Fruit fly (Drosophila melanogaster) whole organism, prepupa: ENCODE data around the gene CG14506.

ENCODE experiments used
- CG10631 ChIP-seq: fragments of 200-800 bp; sonication (Bioruptor generic); optimal IDR thresholded peaks from 2 replicates; lab custom pipeline; 2016; ENCODE audit warnings: missing biosample characterization, missing genetic modification characterization
- CG10669 ChIP-seq: fragments of 200-800 bp; sonication (Bioruptor generic); optimal IDR thresholded peaks from 3 replicates; lab custom pipeline; 2018; ENCODE audit warnings: missing biosample characterization, mild to moderate bottlenecking, missing genetic modification characterization, moderate library complexity
- CG11762 ChIP-seq: fragments of 200-800 bp; sonication (Bioruptor generic); optimal IDR thresholded peaks from 3 replicates; lab custom pipeline; 2016; ENCODE audit warnings: missing biosample characterization, missing genetic modification characterization; ENCODE audit not compliant: insufficient read depth
- CG15336 ChIP-seq: fragments of 200-800 bp; sonication (Bioruptor generic); IDR thresholded peaks from 2 replicates; pipeline ENCODE4 v1.3.6; 2022; ENCODE audit warnings: missing biosample characterization, missing genetic modification characterization
- CG1621 ChIP-seq: fragments of 200-800 bp; sonication (Bioruptor generic); optimal IDR thresholded peaks from 3 replicates; lab custom pipeline; 2018; ENCODE audit warnings: missing biosample characterization, mild to moderate bottlenecking, missing genetic modification characterization
- CG16779 ChIP-seq: fragments of 200-800 bp; sonication (Bioruptor generic); optimal IDR thresholded peaks from 3 replicates; lab custom pipeline; 2017; ENCODE audit warnings: missing biosample characterization, mild to moderate bottlenecking, missing genetic modification characterization
- CG3032 ChIP-seq: fragments of 200-800 bp; optimal IDR thresholded peaks from 2 replicates; lab custom pipeline; 2019; ENCODE audit warnings: missing biosample characterization, mild to moderate bottlenecking, missing genetic modification characterization, moderate library complexity
- CG32006 ChIP-seq: fragments of 200-800 bp; sonication (Bioruptor generic); optimal IDR thresholded peaks from 3 replicates; lab custom pipeline; 2017; ENCODE audit warnings: missing biosample characterization, mild to moderate bottlenecking, missing genetic modification characterization
- CG34406 ChIP-seq: fragments of 200-800 bp; sonication (Bioruptor generic); optimal IDR thresholded peaks from 3 replicates; lab custom pipeline; 2016; ENCODE audit warnings: missing biosample characterization, missing genetic modification characterization
- CG3919 ChIP-seq: fragments of 200-800 bp; sonication (Bioruptor generic); optimal IDR thresholded peaks from 3 replicates; lab custom pipeline; 2016; ENCODE audit warnings: missing biosample characterization, missing genetic modification characterization
- CG6276 ChIP-seq: fragments of 200-800 bp; sonication (Bioruptor generic); optimal IDR thresholded peaks from 2 replicates; lab custom pipeline; 2017; ENCODE audit warnings: missing biosample characterization, mild to moderate bottlenecking, missing genetic modification characterization
- CG6792 ChIP-seq: fragments of 200-800 bp; sonication (Bioruptor generic); optimal IDR thresholded peaks from 3 replicates; lab custom pipeline; 2016; ENCODE audit warnings: missing biosample characterization, missing genetic modification characterization
- CG6808 ChIP-seq: fragments of 200-800 bp; sonication (Bioruptor generic); optimal IDR thresholded peaks from 3 replicates; lab custom pipeline; 2017; ENCODE audit warnings: missing biosample characterization, missing genetic modification characterization, mild to moderate bottlenecking, moderate library complexity, missing genetic modification reagents
- CG6854 ChIP-seq: fragments of 200-800 bp; sonication (Bioruptor generic); optimal IDR thresholded peaks from 2 replicates; lab custom pipeline; 2017; ENCODE audit warnings: missing biosample characterization, mild to moderate bottlenecking, missing genetic modification characterization
- CG9139 ChIP-seq: fragments of 200-800 bp; sonication (Bioruptor generic); optimal IDR thresholded peaks from 3 replicates; lab custom pipeline; 2017; ENCODE audit warnings: missing biosample characterization, mild to moderate bottlenecking, missing genetic modification characterization
- Eip78C ChIP-seq: fragments of 200-800 bp; sonication (Bioruptor generic); peaks from one replicate; lab custom pipeline; 2016; ENCODE audit warnings: missing biosample characterization, missing genetic modification characterization
- Ets21C ChIP-seq: fragments of 200-800 bp; sonication (Bioruptor generic); optimal IDR thresholded peaks from 3 replicates; lab custom pipeline; 2016; ENCODE audit warnings: missing biosample characterization, missing genetic modification characterization
- Ets96B ChIP-seq: fragments of 200-800 bp; optimal IDR thresholded peaks from 2 replicates; lab custom pipeline; 2019; ENCODE audit warnings: missing biosample characterization, mild to moderate bottlenecking, missing genetic modification characterization, moderate library complexity
- Hr39 ChIP-seq: fragments of 200-800 bp; sonication (Bioruptor generic); optimal IDR thresholded peaks from 2 replicates; lab custom pipeline; 2016; ENCODE audit warnings: missing biosample characterization, missing genetic modification characterization
- Hr4 ChIP-seq: fragments of 200-800 bp; sonication (Bioruptor generic); optimal IDR thresholded peaks from 3 replicates; lab custom pipeline; 2016; ENCODE audit warnings: missing biosample characterization, missing genetic modification characterization
- Met ChIP-seq: fragments of 200-800 bp; sonication (Bioruptor generic); optimal IDR thresholded peaks from 3 replicates; lab custom pipeline; 2016; ENCODE audit warnings: missing biosample characterization, missing genetic modification characterization
- Sox102F ChIP-seq: fragments of 200-800 bp; sonication (Bioruptor generic); optimal IDR thresholded peaks from 2 replicates; lab custom pipeline; 2016; ENCODE audit warnings: missing biosample characterization, mild to moderate bottlenecking, missing genetic modification characterization
- Sox14 ChIP-seq: fragments of 200-800 bp; sonication (Bioruptor generic); optimal IDR thresholded peaks from 3 replicates; lab custom pipeline; 2016; ENCODE audit warnings: missing biosample characterization, missing genetic modification characterization
- Sox15 ChIP-seq: fragments of 200-800 bp; sonication (Bioruptor generic); optimal IDR thresholded peaks from 3 replicates; lab custom pipeline; 2016; ENCODE audit warnings: missing biosample characterization, missing genetic modification characterization
- acj6 ChIP-seq: fragments of 200-800 bp; sonication (Bioruptor generic); optimal IDR thresholded peaks from 3 replicates; lab custom pipeline; 2016; ENCODE audit warnings: missing biosample characterization, missing genetic modification characterization
- dac ChIP-seq: fragments of 200-800 bp; sonication (Bioruptor generic); optimal IDR thresholded peaks from 2 replicates; lab custom pipeline; 2017; ENCODE audit warnings: missing biosample characterization, mild to moderate bottlenecking, missing genetic modification characterization
- dsx ChIP-seq: fragments of 200-800 bp; optimal IDR thresholded peaks from 3 replicates; lab custom pipeline; 2019; ENCODE audit warnings: missing biosample characterization, mild to moderate bottlenecking, missing genetic modification characterization, moderate library complexity; ENCODE audit not compliant: poor library complexity, severe bottlenecking
- esn ChIP-seq: fragments of 200-800 bp; sonication (Bioruptor generic); optimal IDR thresholded peaks from 2 replicates; lab custom pipeline; 2016; ENCODE audit warnings: missing biosample characterization, mild to moderate bottlenecking, missing genetic modification characterization, moderate library complexity
- fd59A ChIP-seq: fragments of 200-800 bp; sonication (Bioruptor generic); optimal IDR thresholded peaks from 2 replicates; lab custom pipeline; 2017; ENCODE audit warnings: missing biosample characterization, mild to moderate bottlenecking, missing genetic modification characterization, missing genetic modification reagents
- fkh ChIP-seq: fragments of 200-800 bp; sonication (Bioruptor generic); optimal IDR thresholded peaks from 3 replicates; lab custom pipeline; 2017; ENCODE audit warnings: missing biosample characterization, mild to moderate bottlenecking, missing genetic modification characterization, moderate library complexity
- lz ChIP-seq: fragments of 200-800 bp; sonication (Bioruptor generic); optimal IDR thresholded peaks from 3 replicates; lab custom pipeline; 2016; ENCODE audit warnings: missing biosample characterization, missing genetic modification characterization
- net ChIP-seq: fragments of 200-800 bp; sonication (Bioruptor generic); optimal IDR thresholded peaks from 3 replicates; lab custom pipeline; 2016; ENCODE audit warnings: missing biosample characterization, missing genetic modification characterization
- pdm3 ChIP-seq: fragments of 200-800 bp; sonication (Bioruptor generic); optimal IDR thresholded peaks from 3 replicates; lab custom pipeline; 2016; ENCODE audit warnings: missing biosample characterization, missing genetic modification characterization
- salr ChIP-seq, 2 experiments: fragments of 200-800 bp; sonication (Bioruptor generic); optimal IDR thresholded peaks; 3 replicates each; lab custom pipeline; 2016 to 2018; ENCODE audit warnings: missing biosample characterization in 2 of 2, missing genetic modification characterization in 2 of 2, mild to moderate bottlenecking in 1 of 2
- ss ChIP-seq, 2 experiments: fragments of 200-800 bp; sonication (Bioruptor generic); optimal IDR thresholded peaks; 2 replicates in 1 of 2; 3 replicates in 1 of 2; lab custom pipeline; 2017 to 2018; ENCODE audit warnings: mild to moderate bottlenecking in 2 of 2, missing biosample characterization in 2 of 2, missing genetic modification characterization in 2 of 2, moderate library complexity in 1 of 2
- svp ChIP-seq: fragments of 200-800 bp; sonication (Bioruptor generic); peaks from one replicate; lab custom pipeline; 2016; ENCODE audit warnings: missing biosample characterization, missing genetic modification characterization
- topi ChIP-seq: fragments of 200-800 bp; sonication (Bioruptor generic); optimal IDR thresholded peaks from 3 replicates; lab custom pipeline; 2016; ENCODE audit warnings: missing biosample characterization, missing genetic modification characterization

Gene CG14506

dm6 chr3R:29273029-29273428 is 24.0 kb downstream of the CG14506 start (continued):
- no peak for TF ChIP-seq Sox15 (GFP tag; lab: Kevin White, UChicago)
- TF ChIP-seq lz, result no peak
- TF ChIP-seq ss (GFP tag; optimal IDR thresholded peaks at IDR 0.05; lab: Kevin White, UChicago), result peak in 1 of 2 experiments; percentile 10
- TF ChIP-seq fkh (GFP tag; lab: Kevin White, UChicago), result no peak
- TF ChIP-seq CG34406 (GFP tag; lab: Kevin White, UChicago), result no peak
- no peak for TF ChIP-seq topi (GFP tag; lab: Kevin White, UChicago)
- no peak for TF ChIP-seq CG3919 (GFP tag; lab: Kevin White, UChicago)
- TF ChIP-seq Ets96B, result peak; percentile 28
- TF ChIP-seq pdm3 (GFP tag; lab: Kevin White, UChicago), result no peak
- no peak for TF ChIP-seq CG16779
- TF ChIP-seq CG6808, result peak; percentile 48
- no peak for TF ChIP-seq Hr4
- no peak for TF ChIP-seq CG10631 (GFP tag; lab: Kevin White, UChicago)
- TF ChIP-seq fd59A (GFP tag; lab: Kevin White, UChicago), result peak; percentile 27
- TF ChIP-seq CG9139, result no peak
- no peak for TF ChIP-seq esn (GFP tag; lab: Kevin White, UChicago)
- no peak for TF ChIP-seq salr (GFP tag; optimal IDR thresholded peaks at IDR 0.05; lab: Kevin White, UChicago)
- TF ChIP-seq Sox14 (GFP tag; lab: Kevin White, UChicago), result no peak
- no peak for TF ChIP-seq Ets21C
- no peak for TF ChIP-seq CG15336 (GFP tag; lab: Robert Waterston, UW)
- TF ChIP-seq CG6792, result no peak
- no peak for TF ChIP-seq net (GFP tag; lab: Kevin White, UChicago)
- TF ChIP-seq Hr39 (GFP tag; lab: Kevin White, UChicago), result no peak
- no peak for TF ChIP-seq CG6276 (GFP tag; lab: Kevin White, UChicago)
- TF ChIP-seq CG11762, result no peak
- no peak for TF ChIP-seq dac (GFP tag; lab: Kevin White, UChicago)
- no peak for TF ChIP-seq CG1621 (tag; lab: Kevin White, UChicago)
- TF ChIP-seq Sox102F, result no peak
- no peak for TF ChIP-seq Met
- peak; percentile 11 for TF ChIP-seq CG10669
- peak; percentile 61 for TF ChIP-seq CG3032 (tag; lab: Kevin White, UChicago)
- TF ChIP-seq acj6 (GFP tag; lab: Kevin White, UChicago), result no peak

- TF ChIP-seq svp (GFP tag; lab: Kevin White, UChicago) (peak; percentile 54), ss (GFP tag; optimal IDR thresholded peaks at IDR 0.05; lab: Kevin White, UChicago) (peak; percentile 21 to 37), Ets96B (peak; percentile 7), CG32006 (no peak), CG6854 (GFP tag; lab: Kevin White, UChicago) (no peak), Eip78C (GFP tag; lab: Kevin White, UChicago) (peak; percentile 24)
- TF ChIP-seq, all 60 proteins: peak for 4
Measured at dm6 chr3R:29269204-29269603, 27.8 kb downstream of the CG14506 start.

DNA sequence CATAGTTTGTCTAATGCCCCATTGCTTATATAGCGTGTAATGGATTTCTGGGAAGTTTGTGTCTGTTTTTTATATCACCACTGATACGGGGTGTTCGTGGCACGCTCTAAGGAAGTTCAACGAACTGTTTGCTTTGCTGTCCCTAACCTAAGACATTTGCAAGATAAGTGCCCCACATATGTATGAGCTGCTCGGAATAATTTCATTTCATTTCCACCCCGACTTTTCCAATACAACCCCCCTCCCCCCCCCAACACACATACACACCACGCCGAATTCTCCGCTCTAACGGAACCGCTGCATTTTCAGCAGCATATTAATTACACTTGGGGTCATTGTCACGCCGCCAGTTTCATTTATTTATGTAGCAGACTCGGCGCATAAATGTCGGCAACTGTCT is 28.9 kb downstream of the CG14506 start:
- TF ChIP-seq fkh (GFP tag; lab: Kevin White, UChicago) (peak; percentile 39), Hr39 (GFP tag; lab: Kevin White, UChicago) (no peak)

- TF ChIP-seq dsx (GFP tag; lab: Kevin White, UChicago) (no peak), svp (GFP tag; lab: Kevin White, UChicago) (peak; percentile 54), Eip78C (GFP tag; lab: Kevin White, UChicago) (peak; percentile 5)
Measured at dm6 chr3R:29266607-29267006, 30.4 kb downstream of the CG14506 start.
